Fruit fly (Drosophila melanogaster) whole organism, pupa: ENCODE measurements around the gene CG2839.
A peak's percentile ranks its signal among the peaks of the same experiment; 100 is the strongest.

Experiments used
- CG10348 ChIP-seq: fragments of 200-800 bp; sonication (Bioruptor generic); IDR thresholded peaks from 2 replicates; pipeline ENCODE4 v1.3.6; 2022; ENCODE audit warnings: missing biosample characterization, missing genetic modification characterization
- CG12605 ChIP-seq: fragments of 200-800 bp; sonication (Bioruptor generic); IDR thresholded peaks from 2 replicates; pipeline ENCODE4 v1.3.6; 2022; ENCODE audit warnings: missing biosample characterization, missing genetic modification characterization
- CG13204 ChIP-seq: fragments of 200-800 bp; sonication (Bioruptor generic); optimal IDR thresholded peaks from 2 replicates; lab custom pipeline; 2018; ENCODE audit warnings: missing biosample characterization, mild to moderate bottlenecking, missing genetic modification characterization, moderate library complexity
- CG14655 ChIP-seq: fragments of 200-800 bp; sonication (Bioruptor generic); optimal IDR thresholded peaks from 3 replicates; lab custom pipeline; 2017; ENCODE audit warnings: mild to moderate bottlenecking, missing biosample characterization, missing genetic modification reagents, missing genetic modification characterization
- CG15710 ChIP-seq: fragments of 200-800 bp; sonication (Bioruptor generic); optimal IDR thresholded peaks from 2 replicates; lab custom pipeline; 2018; ENCODE audit warnings: missing biosample characterization, mild to moderate bottlenecking, missing genetic modification characterization, moderate library complexity
- CG17806 ChIP-seq: fragments of 200-800 bp; sonication (Bioruptor generic); optimal IDR thresholded peaks from 2 replicates; lab custom pipeline; 2018; ENCODE audit warnings: missing biosample characterization, mild to moderate bottlenecking, missing genetic modification characterization, moderate library complexity
- CG32121 ChIP-seq: fragments of 200-800 bp; sonication (Bioruptor generic); IDR thresholded peaks from 2 replicates; pipeline ENCODE4 v1.3.6; 2022; ENCODE audit warnings: missing biosample characterization, missing genetic modification characterization
- CG34367 ChIP-seq: fragments of 200-800 bp; sonication (Bioruptor generic); optimal IDR thresholded peaks from 2 replicates; lab custom pipeline; 2018; ENCODE audit warnings: missing biosample characterization, mild to moderate bottlenecking, missing genetic modification characterization
- CG4496 ChIP-seq: fragments of 200-800 bp; sonication (Bioruptor generic); IDR thresholded peaks from 3 replicates; pipeline ENCODE4 v1.3.6; 2022; ENCODE audit warnings: missing biosample characterization, missing genetic modification characterization
- CG8159 ChIP-seq: fragments of 200-800 bp; sonication (Bioruptor generic); optimal IDR thresholded peaks from 3 replicates; lab custom pipeline; 2018; ENCODE audit warnings: missing biosample characterization, mild to moderate bottlenecking, missing genetic modification characterization, moderate library complexity
- CG8301 ChIP-seq: fragments of 200-800 bp; sonication (Bioruptor generic); optimal IDR thresholded peaks from 2 replicates; lab custom pipeline; 2018; ENCODE audit warnings: missing biosample characterization, mild to moderate bottlenecking, missing genetic modification characterization
- CG9948 ChIP-seq: fragments of 200-800 bp; sonication (Bioruptor generic); optimal IDR thresholded peaks from 2 replicates; lab custom pipeline; 2018; ENCODE audit warnings: missing biosample characterization, mild to moderate bottlenecking, missing genetic modification characterization, moderate library complexity
- D1 ChIP-seq: fragments of 200-800 bp; sonication (Bioruptor generic); optimal IDR thresholded peaks from 2 replicates; lab custom pipeline; 2018; ENCODE audit warnings: missing biosample characterization, mild to moderate bottlenecking, missing genetic modification characterization, moderate library complexity
- EcR ChIP-seq: fragments of 200-800 bp; sonication (Bioruptor generic); optimal IDR thresholded peaks from 3 replicates; lab custom pipeline; 2019; ENCODE audit warnings: missing biosample characterization, missing genetic modification characterization, mild to moderate bottlenecking, moderate library complexity, missing genetic modification reagents
- Ets98B ChIP-seq: fragments of 200-800 bp; sonication (Bioruptor generic); IDR thresholded peaks from 2 replicates; pipeline ENCODE4 v1.3.6; 2022; ENCODE audit warnings: missing biosample characterization, missing genetic modification characterization
- Pif1A ChIP-seq: fragments of 200-800 bp; sonication (Bioruptor generic); optimal IDR thresholded peaks from 3 replicates; lab custom pipeline; 2016; ENCODE audit warnings: missing biosample characterization, missing genetic modification characterization
- Pif1B ChIP-seq: fragments of 200-800 bp; sonication (Bioruptor generic); optimal IDR thresholded peaks from 3 replicates; lab custom pipeline; 2016; ENCODE audit warnings: missing biosample characterization, missing genetic modification characterization
- Snoo ChIP-seq: fragments of 200-800 bp; sonication (Bioruptor generic); optimal IDR thresholded peaks from 3 replicates; lab custom pipeline; 2017; ENCODE audit warnings: missing biosample characterization, mild to moderate bottlenecking, missing genetic modification characterization, inconsistent platforms
- fd96Ca ChIP-seq: fragments of 200-800 bp; sonication (Bioruptor generic); IDR thresholded peaks from 3 replicates; pipeline ENCODE4 v1.3.6; 2022; ENCODE audit warnings: missing biosample characterization, missing genetic modification characterization
- gl ChIP-seq: fragments of 200-800 bp; sonication (Bioruptor generic); optimal IDR thresholded peaks from 2 replicates; lab custom pipeline; 2018; ENCODE audit warnings: missing biosample characterization, mild to moderate bottlenecking, missing genetic modification characterization
- rn ChIP-seq: fragments of 200-800 bp; sonication (Bioruptor generic); IDR thresholded peaks from 2 replicates; pipeline ENCODE4 v1.3.6; 2022; ENCODE audit warnings: missing biosample characterization, missing genetic modification characterization

Gene CG2839

DNA sequence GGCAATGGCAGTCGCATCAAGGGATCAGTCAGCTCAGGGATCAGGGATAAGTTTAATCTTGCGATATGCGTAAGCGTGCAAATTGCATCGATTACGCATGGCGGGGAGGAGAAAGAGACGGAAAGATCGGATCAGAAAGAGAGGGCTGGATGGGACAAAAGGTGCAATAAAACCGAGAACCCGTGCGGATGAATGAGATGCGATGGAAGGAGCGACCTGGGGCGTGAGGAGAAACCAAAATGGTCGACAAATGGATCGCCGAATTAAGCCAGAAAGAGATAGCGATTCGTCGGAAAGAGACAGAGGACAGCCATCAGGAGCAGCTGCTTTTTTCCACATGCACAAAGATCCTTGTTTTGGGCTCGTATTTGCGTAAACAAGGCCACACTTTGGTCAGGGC lies 27.7 kb upstream of the CG2839 start:
- TF ChIP-seq Pif1A (GFP tag; lab: Kevin White, UChicago) (no peak), Snoo (tag; lab: Kevin White, UChicago) (no peak), CG17806 (tag; lab: Kevin White, UChicago) (no peak), CG9948 (tag; lab: Kevin White, UChicago) (no peak), EcR (GFP tag; lab: Kevin White, UChicago) (no peak), Ets98B (GFP tag; lab: Robert Waterston, UW) (no peak), gl (tag; lab: Kevin White, UChicago) (no peak), CG12605 (GFP tag; lab: Robert Waterston, UW) (no peak), CG10348 (GFP tag; lab: Robert Waterston, UW) (no peak), CG15710 (tag; lab: Kevin White, UChicago) (no peak)

DNA sequence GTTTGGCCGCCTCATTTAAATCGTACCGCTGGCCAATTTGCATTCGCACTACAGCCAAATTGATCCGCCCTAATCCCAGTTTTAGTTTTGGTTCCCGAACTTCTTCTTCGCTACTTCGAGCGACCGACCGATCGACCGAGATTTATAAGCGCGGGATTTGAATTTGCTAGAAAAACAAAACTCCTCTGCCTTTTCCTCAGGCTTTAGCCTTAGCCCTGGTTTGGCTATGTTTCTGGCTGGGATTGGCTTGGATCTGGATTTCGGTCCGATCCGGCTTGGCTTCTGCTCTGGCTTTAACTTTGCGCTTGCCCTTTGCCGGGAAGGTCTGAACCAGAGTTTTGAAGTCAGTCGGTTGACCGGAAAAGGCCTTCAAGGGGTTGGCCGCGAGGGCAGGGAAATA lies 23.6 kb upstream of the CG2839 start:
- no peak for TF ChIP-seq rn (GFP tag; lab: Robert Waterston, UW)

DNA sequence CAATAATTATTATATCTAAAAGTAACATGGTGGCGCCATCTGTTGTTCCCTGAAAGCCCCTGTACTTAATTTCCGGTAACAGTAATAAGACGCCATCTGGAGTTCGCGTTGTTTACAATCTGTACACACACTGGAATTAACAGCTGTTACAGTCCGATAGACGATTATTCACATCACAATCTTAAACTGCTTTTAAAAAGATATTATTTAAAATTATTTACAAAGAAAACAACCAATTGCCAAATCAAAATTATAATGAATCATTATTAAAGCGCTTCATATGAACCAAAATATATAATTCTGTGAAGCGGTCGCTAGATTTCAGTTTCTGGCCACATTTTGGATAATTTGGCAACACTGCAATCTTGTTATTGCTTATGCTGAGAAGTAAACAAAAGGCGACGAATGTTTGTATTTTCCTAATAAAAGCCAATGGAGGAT lies 23.0 kb upstream of the CG2839 start, which contains the start of gene CG13689:
Gene CG13689 (plus strand): TSS at position 375 of the 441 bp plus-strand sequence.
- TF ChIP-seq CG34367 (tag; lab: Kevin White, UChicago) = no peak
- TF ChIP-seq Pif1A (GFP tag; lab: Kevin White, UChicago) = peak; percentile 2
- no peak for TF ChIP-seq CG15710 (tag; lab: Kevin White, UChicago)
- TF ChIP-seq Pif1B (GFP tag; lab: Kevin White, UChicago) = peak; percentile 26
- TF ChIP-seq CG4496 = no peak
- TF ChIP-seq EcR (GFP tag; lab: Kevin White, UChicago) = no peak
- no peak for TF ChIP-seq CG8301 (tag; lab: Kevin White, UChicago)
- TF ChIP-seq CG32121 = no peak
- TF ChIP-seq fd96Ca (GFP tag; lab: Robert Waterston, UW) = no peak
- TF ChIP-seq CG17806 (tag; lab: Kevin White, UChicago) = no peak
- no peak for TF ChIP-seq gl (tag; lab: Kevin White, UChicago)
- no peak for TF ChIP-seq CG9948 (tag; lab: Kevin White, UChicago)
- TF ChIP-seq D1 (tag; lab: Kevin White, UChicago) = peak; percentile 65

dm6 chr2L:604060-604459 lies 21.4 kb upstream of the CG2839 start:
- TF ChIP-seq CG8301 (tag; lab: Kevin White, UChicago) = peak; percentile 73
- peak; percentile 41 for TF ChIP-seq CG17806 (tag; lab: Kevin White, UChicago)
- no peak for TF ChIP-seq D1 (tag; lab: Kevin White, UChicago)
- peak; percentile 1 for TF ChIP-seq Pif1B (GFP tag; lab: Kevin White, UChicago)
- no peak for TF ChIP-seq Snoo (tag; lab: Kevin White, UChicago)
- no peak for TF ChIP-seq EcR (GFP tag; lab: Kevin White, UChicago)
- TF ChIP-seq CG8159 (tag; lab: Kevin White, UChicago) = no peak
- no peak for TF ChIP-seq gl (tag; lab: Kevin White, UChicago)
- TF ChIP-seq CG15710 (tag; lab: Kevin White, UChicago) = no peak
- peak; percentile 89 for TF ChIP-seq CG4496
- peak; percentile 69 for TF ChIP-seq CG14655
- peak; percentile 85 for TF ChIP-seq CG32121
- 0 out of 2 replicates have a peak, but pooled peaks have one; percentile 33 for TF ChIP-seq CG10348 (GFP tag; lab: Robert Waterston, UW)
- no peak for TF ChIP-seq CG9948 (tag; lab: Kevin White, UChicago)
- no peak for TF ChIP-seq CG13204 (GFP tag; lab: Kevin White, UChicago)
- no peak for TF ChIP-seq CG34367 (tag; lab: Kevin White, UChicago)
- TF ChIP-seq CG12605 (GFP tag; lab: Robert Waterston, UW) = peak; percentile 51; the same call in 1 of the 2 replicates
- TF ChIP-seq Pif1A (GFP tag; lab: Kevin White, UChicago) = peak; percentile 23
- peak; percentile 87 for TF ChIP-seq Ets98B (GFP tag; lab: Robert Waterston, UW)
- TF ChIP-seq fd96Ca (GFP tag; lab: Robert Waterston, UW) = peak; percentile 86
- TF ChIP-seq rn (GFP tag; lab: Robert Waterston, UW) = no peak
- TF ChIP-seq, all 21 proteins: peak for 11

DNA sequence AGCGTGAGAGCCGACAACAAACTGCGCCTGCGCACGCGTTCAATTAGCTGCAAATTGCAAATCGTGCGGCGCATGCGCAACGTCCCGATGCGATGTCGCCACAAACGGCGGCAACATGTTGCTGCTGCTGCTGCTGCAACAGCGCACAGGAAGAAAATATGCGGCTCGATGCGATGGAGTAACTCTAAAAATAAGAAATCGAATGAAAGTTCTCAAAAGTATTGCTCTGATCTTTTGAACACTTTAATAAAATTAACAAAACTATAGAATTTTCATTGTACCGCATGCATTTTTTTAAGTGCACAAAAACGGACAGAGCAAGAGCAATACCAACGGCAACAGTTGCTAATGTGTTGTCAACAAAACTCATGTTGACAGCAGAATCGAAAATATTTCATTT lies 19.3 kb upstream of the CG2839 start:
- TF ChIP-seq CG12605 (GFP tag; lab: Robert Waterston, UW) (peak; percentile 87), CG9948 (tag; lab: Kevin White, UChicago) (peak; percentile 72), Pif1A (GFP tag; lab: Kevin White, UChicago) (peak; percentile 73), Snoo (tag; lab: Kevin White, UChicago) (peak; percentile 38), CG17806 (tag; lab: Kevin White, UChicago) (peak; percentile 74), CG15710 (tag; lab: Kevin White, UChicago) (peak; percentile 75), CG34367 (tag; lab: Kevin White, UChicago) (peak; percentile 34), EcR (GFP tag; lab: Kevin White, UChicago) (no peak), CG4496 (peak; percentile 93), D1 (tag; lab: Kevin White, UChicago) (no peak), CG14655 (peak; percentile 88), gl (tag; lab: Kevin White, UChicago) (no peak), fd96Ca (GFP tag; lab: Robert Waterston, UW) (peak; percentile 93), Pif1B (GFP tag; lab: Kevin White, UChicago) (peak; percentile 72), rn (GFP tag; lab: Robert Waterston, UW) (peak; percentile 72), CG13204 (GFP tag; lab: Kevin White, UChicago) (no peak), CG8301 (tag; lab: Kevin White, UChicago) (peak; percentile 89), CG10348 (GFP tag; lab: Robert Waterston, UW) (peak; percentile 54; the same call in 1 of the 2 replicates), CG32121 (peak; percentile 92), CG8159 (tag; lab: Kevin White, UChicago) (peak; percentile 71), Ets98B (GFP tag; lab: Robert Waterston, UW) (peak; percentile 92)
